Worm (Caenorhabditis elegans) whole organism, mixed stage, embryonic: ENCODE measurements around the gene srg-30.

Experiments
- ceh-43 ChIP-seq: fragments of 200-800 bp; sonication (Bioruptor generic); optimal IDR thresholded peaks from 2 replicates; lab custom pipeline; 2018; ENCODE audit warnings: mild to moderate bottlenecking, missing genetic modification characterization, moderate library complexity, missing compliant biosample characterization
- ces-1 ChIP-seq: fragments of 150-350 bp; optimal IDR thresholded peaks from 2 replicates; lab custom pipeline; 2014; ENCODE audit warnings: missing biosample characterization, missing genetic modification reagents, missing genetic modification characterization
- cnd-1 ChIP-seq: fragments of 200-800 bp; sonication (Bioruptor generic); optimal IDR thresholded peaks from 2 replicates; lab custom pipeline; 2018; ENCODE audit warnings: mild to moderate bottlenecking, missing genetic modification characterization, missing compliant biosample characterization
- elt-3 ChIP-seq: fragments of 150-350 bp; optimal IDR thresholded peaks from 2 replicates; lab custom pipeline; 2014; ENCODE audit warnings: missing biosample characterization, missing genetic modification characterization
- snpc-4 ChIP-seq: fragments of 150-350 bp; optimal IDR thresholded peaks from 2 replicates; lab custom pipeline; 2014; ENCODE audit warnings: missing biosample characterization, missing genetic modification characterization
- sptf-1 ChIP-seq: sonication (generic microtip); optimal IDR thresholded peaks from 2 replicates; lab custom pipeline; 2017; ENCODE audit warnings: mild to moderate bottlenecking, missing genetic modification characterization, moderate library complexity, missing compliant biosample characterization
- unc-62 ChIP-seq: fragments of 150-350 bp; optimal IDR thresholded peaks from 2 replicates; lab custom pipeline; 2014; ENCODE audit warnings: missing biosample characterization, missing genetic modification reagents, missing genetic modification characterization

DNA sequence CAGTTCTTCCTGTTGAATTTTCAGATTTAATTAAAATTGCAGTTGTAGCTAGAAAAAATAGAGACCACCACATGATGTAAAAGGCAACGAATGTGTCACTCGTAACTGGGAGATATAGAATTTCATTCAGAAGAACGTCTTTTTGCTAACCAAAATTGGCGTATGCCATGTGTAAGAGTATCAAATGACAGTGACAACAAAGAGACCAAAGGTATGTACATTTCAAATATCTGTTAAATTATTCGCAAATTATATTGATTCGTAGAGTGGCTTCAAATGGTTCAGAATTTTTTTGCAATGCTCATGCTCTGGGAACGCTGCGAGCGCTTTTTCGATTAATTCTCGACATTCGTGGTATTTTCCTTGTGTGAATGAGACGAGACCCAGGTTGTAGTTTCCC lies 44.2 kb upstream of the srg-30 start, which contains the start of gene T25F10.4:
- no peak for TF ChIP-seq unc-62 (GFP tag; lab: Kevin White, UChicago)
- no peak for TF ChIP-seq sptf-1 (tag; lab: Kevin White, UChicago)
- no peak for TF ChIP-seq snpc-4
- no peak for TF ChIP-seq cnd-1 (tag; lab: Kevin White, UChicago)
- no peak for TF ChIP-seq ceh-43 (GFP tag; lab: Kevin White, UChicago)
- no peak for TF ChIP-seq elt-3 (tag; lab: Kevin White, UChicago)
- no peak for TF ChIP-seq ces-1 (GFP tag; lab: Kevin White, UChicago)
